Fruit fly (Drosophila melanogaster) whole organism, embryonic: ENCODE results near the gene CG9673.

Source experiments
- CG11504 ChIP-seq: fragments of 200-800 bp; sonication (Bioruptor generic); optimal IDR thresholded peaks from 3 replicates; lab custom pipeline; 2019; ENCODE audit warnings: missing biosample characterization, mild to moderate bottlenecking, missing genetic modification characterization, moderate library complexity
- CG2120 ChIP-seq: fragments of 200-800 bp; sonication (Bioruptor generic); optimal IDR thresholded peaks from 3 replicates; lab custom pipeline; 2016; ENCODE audit warnings: missing biosample characterization, missing genetic modification characterization

DNA sequence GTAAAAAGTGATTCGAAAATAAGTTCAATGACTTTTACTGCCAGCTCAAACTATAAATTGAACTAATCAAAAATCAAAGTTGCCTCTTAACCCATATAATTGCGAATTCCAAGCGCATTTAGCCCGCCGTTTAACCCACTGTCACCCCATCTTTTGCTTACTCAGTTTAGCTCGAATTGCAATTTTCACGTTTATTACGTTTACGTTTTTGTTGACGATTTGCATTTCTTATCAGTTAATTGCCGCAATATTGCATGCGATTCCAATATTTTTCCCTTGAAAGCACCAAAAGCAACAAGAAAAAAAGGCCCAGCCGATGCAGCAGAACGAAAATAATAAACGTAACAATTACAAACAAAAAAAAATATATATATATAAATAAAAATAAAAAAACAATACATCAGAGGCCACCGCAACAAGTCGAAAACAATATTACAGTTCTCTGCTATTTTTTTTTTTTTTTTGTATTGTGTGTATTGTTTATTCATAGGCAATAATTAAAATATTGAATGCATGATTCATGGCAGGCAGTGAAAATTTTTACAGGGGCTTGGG is 14.6 kb upstream of the CG9673 start:
- TF ChIP-seq CG2120 (GFP tag; lab: Kevin White, UChicago), result no peak
- TF ChIP-seq CG11504 (tag; lab: Kevin White, UChicago), result no peak
